Fruit fly (Drosophila melanogaster) whole organism, wandering third instar larva: ENCODE data around the gene Jhbp13.
"Not testable (repeated sequence)": the region's sequence is repeated elsewhere in the genome, so short reads cannot be mapped to it uniquely, and the experiment has no call there.

Experiments
- Abd-B ChIP-seq: fragments of >200 bp; optimal IDR thresholded peaks from 2 replicates; lab custom pipeline; 2017; ENCODE audit warnings: missing biosample characterization, missing genetic modification characterization
- CG32264 ChIP-seq: fragments of 200-800 bp; sonication (Bioruptor generic); optimal IDR thresholded peaks from 2 replicates; lab custom pipeline; 2016; ENCODE audit warnings: missing biosample characterization, missing genetic modification characterization
- CG9705 ChIP-seq: fragments of 200-800 bp; sonication (Bioruptor generic); optimal IDR thresholded peaks from 2 replicates; lab custom pipeline; 2018; ENCODE audit warnings: missing biosample characterization, mild to moderate bottlenecking, missing genetic modification characterization
- CrebA ChIP-seq: fragments of 200-800 bp; sonication (Bioruptor generic); optimal IDR thresholded peaks from 2 replicates; lab custom pipeline; 2016; ENCODE audit warnings: missing biosample characterization, mild to moderate bottlenecking, missing genetic modification characterization, borderline replicate concordance
- Dfd ChIP-seq: fragments of >200 bp; optimal IDR thresholded peaks from 2 replicates; lab custom pipeline; 2017; ENCODE audit warnings: missing biosample characterization, missing genetic modification characterization
- Dif ChIP-seq: fragments of 200-275, 200-300 bp; sonication (Bioruptor generic); optimal IDR thresholded peaks from 2 replicates; lab custom pipeline; 2018; ENCODE audit warnings: missing biosample characterization, missing genetic modification characterization; ENCODE audit not compliant: partially characterized antibody
- GATAd ChIP-seq: sonication (Bioruptor generic); optimal IDR thresholded peaks from 2 replicates; lab custom pipeline; 2016; ENCODE audit warnings: missing biosample characterization, missing genetic modification characterization
- HLH106 ChIP-seq: fragments of 200-800 bp; optimal IDR thresholded peaks from 3 replicates; lab custom pipeline; 2019; ENCODE audit warnings: missing biosample characterization, mild to moderate bottlenecking, missing genetic modification characterization, moderate library complexity
- Hnf4 ChIP-seq: fragments of 200-800 bp; sonication (Bioruptor generic); optimal IDR thresholded peaks from 2 replicates; lab custom pipeline; 2016; ENCODE audit warnings: missing biosample characterization, mild to moderate bottlenecking, missing genetic modification characterization
- Hr78 ChIP-seq: fragments of >200 bp; optimal IDR thresholded peaks from 2 replicates; lab custom pipeline; 2017; ENCODE audit warnings: missing biosample characterization, missing genetic modification characterization
- Hr83 ChIP-seq: fragments of 200-300 bp; sonication (Bioruptor generic); optimal IDR thresholded peaks from 2 replicates; lab custom pipeline; 2016; ENCODE audit warnings: missing biosample characterization, mild to moderate bottlenecking, missing genetic modification characterization, moderate library complexity; ENCODE audit not compliant: poor library complexity, severe bottlenecking
- Myc ChIP-seq: fragments of >200 bp; optimal IDR thresholded peaks from 2 replicates; lab custom pipeline; 2017
- N ChIP-seq: fragments of >200 bp; optimal IDR thresholded peaks from 2 replicates; lab custom pipeline; 2018; ENCODE audit warnings: missing biosample characterization, missing external identifiers, missing genetic modification characterization
- OdsH ChIP-seq: fragments of 200-800 bp; sonication (Bioruptor generic); optimal IDR thresholded peaks from 2 replicates; lab custom pipeline; 2016; ENCODE audit warnings: missing biosample characterization, mild to moderate bottlenecking, missing genetic modification characterization
- Rel ChIP-seq, 2 experiments: fragments of 200-800 bp; sonication (Bioruptor generic) in 1 of 2; optimal IDR thresholded peaks; 2 replicates in 1 of 2; 3 replicates in 1 of 2; lab custom pipeline; 2016 to 2019; ENCODE audit warnings: mild to moderate bottlenecking in 2 of 2, missing biosample characterization in 2 of 2, missing genetic modification characterization in 2 of 2, moderate library complexity in 1 of 2
- Sp1 ChIP-seq: fragments of 200-800 bp; sonication (Bioruptor generic); optimal IDR thresholded peaks from 3 replicates; lab custom pipeline; 2019; ENCODE audit warnings: missing biosample characterization, mild to moderate bottlenecking, missing genetic modification characterization, moderate library complexity
- Vsx2 ChIP-seq: fragments of 200-300, 225-300 bp; sonication (Bioruptor generic); optimal IDR thresholded peaks from 2 replicates; lab custom pipeline; 2018; ENCODE audit warnings: missing biosample characterization, missing genetic modification characterization; ENCODE audit not compliant: partially characterized antibody
- br ChIP-seq: fragments of 200-800 bp; sonication (Bioruptor generic); optimal IDR thresholded peaks from 2 replicates; lab custom pipeline; 2016; ENCODE audit warnings: missing biosample characterization, missing genetic modification characterization
- brk ChIP-seq: fragments of 200-800 bp; sonication (Bioruptor generic); optimal IDR thresholded peaks from 2 replicates; lab custom pipeline; 2016; ENCODE audit warnings: missing biosample characterization, mild to moderate bottlenecking, missing genetic modification characterization
- dmrt93B ChIP-seq: fragments of 200-800 bp; sonication (Bioruptor generic); optimal IDR thresholded peaks from 2 replicates; lab custom pipeline; 2018; ENCODE audit warnings: missing biosample characterization, mild to moderate bottlenecking, missing genetic modification characterization
- dsf ChIP-seq: sonication (Bioruptor generic); optimal IDR thresholded peaks from 2 replicates; lab custom pipeline; 2016; ENCODE audit warnings: missing biosample characterization, missing genetic modification characterization, borderline replicate concordance
- ey ChIP-seq: fragments of 200-800 bp; sonication (Bioruptor generic); optimal IDR thresholded peaks from 2 replicates; lab custom pipeline; 2016; ENCODE audit warnings: missing biosample characterization, missing genetic modification characterization
- foxo ChIP-seq, 2 experiments: fragments of 200-800 bp; sonication (Bioruptor generic); optimal IDR thresholded peaks; 2 replicates in 1 of 2; 3 replicates in 1 of 2; lab custom pipeline; 2016 to 2017; ENCODE audit warnings: missing biosample characterization in 2 of 2, missing genetic modification characterization in 2 of 2
- fru ChIP-seq: fragments of 200-800 bp; sonication (Bioruptor generic); optimal IDR thresholded peaks from 3 replicates; lab custom pipeline; 2016; ENCODE audit warnings: missing biosample characterization, mild to moderate bottlenecking, missing genetic modification characterization
- h ChIP-seq: fragments of 200-800 bp; sonication (Bioruptor generic); optimal IDR thresholded peaks from 3 replicates; lab custom pipeline; 2016; ENCODE audit warnings: missing biosample characterization, mild to moderate bottlenecking, missing genetic modification characterization
- jim ChIP-seq: fragments of 175-275, 200-325 bp; sonication (Bioruptor generic); optimal IDR thresholded peaks from 2 replicates; lab custom pipeline; 2016; ENCODE audit warnings: missing biosample characterization, mild to moderate bottlenecking, missing genetic modification characterization
- lola ChIP-seq: fragments of >200 bp; optimal IDR thresholded peaks from 2 replicates; lab custom pipeline; 2017; ENCODE audit warnings: missing biosample characterization, missing genetic modification characterization
- pan ChIP-seq: fragments of >200 bp; optimal IDR thresholded peaks from 2 replicates; lab custom pipeline; 2017
- psq ChIP-seq: fragments of 200-800 bp; sonication (Bioruptor generic); optimal IDR thresholded peaks from 3 replicates; lab custom pipeline; 2017; ENCODE audit warnings: missing biosample characterization, mild to moderate bottlenecking, missing genetic modification characterization, moderate library complexity
- rgr ChIP-seq: fragments of 200-800 bp; sonication (Bioruptor generic); optimal IDR thresholded peaks from 3 replicates; lab custom pipeline; 2016; ENCODE audit warnings: missing biosample characterization, mild to moderate bottlenecking, missing genetic modification characterization
- sage ChIP-seq: fragments of 200-800 bp; sonication (Bioruptor generic); optimal IDR thresholded peaks from 2 replicates; lab custom pipeline; 2016; ENCODE audit warnings: missing biosample characterization, mild to moderate bottlenecking, missing genetic modification characterization
- tai ChIP-seq: sonication (Bioruptor generic); optimal IDR thresholded peaks from 2 replicates; lab custom pipeline; 2016; ENCODE audit warnings: missing biosample characterization, missing genetic modification characterization
- usp ChIP-seq: fragments of >200 bp; optimal IDR thresholded peaks from 2 replicates; lab custom pipeline; 2017; ENCODE audit warnings: missing biosample characterization, missing genetic modification characterization
- woc ChIP-seq: sonication (Bioruptor generic); optimal IDR thresholded peaks from 2 replicates; lab custom pipeline; 2016; ENCODE audit warnings: missing biosample characterization, mild to moderate bottlenecking, missing genetic modification characterization

Jhbp13 gene

dm6 chr2L:13206857-13207463, 32.8 kb upstream of the Jhbp13 start:
- TF ChIP-seq pan (lab: Kevin White, UChicago) (no peak), Dif (no peak), jim (GFP tag; lab: Kevin White, UChicago) (no peak), Hr78 (GFP tag; lab: Kevin White, UChicago) (no peak), lola (no peak), foxo (GFP tag; optimal IDR thresholded peaks at IDR 0.05; lab: Kevin White, UChicago) (no peak), br (GFP tag; lab: Kevin White, UChicago) (no peak), dsf (GFP tag; lab: Kevin White, UChicago) (no peak), OdsH (GFP tag; lab: Kevin White, UChicago) (no peak), ey (GFP tag; lab: Kevin White, UChicago) (no peak), brk (GFP tag; lab: Kevin White, UChicago) (no peak), Hr83 (GFP tag; lab: Kevin White, UChicago) (no peak), GATAd (GFP tag; lab: Kevin White, UChicago) (no peak), fru (no peak), HLH106 (tag; lab: Kevin White, UChicago) (no peak), Sp1 (GFP tag; lab: Kevin White, UChicago) (no peak), woc (no peak)

- not testable (repeated sequence) for TF ChIP-seq usp (GFP tag; lab: Kevin White, UChicago); CG32264; woc
These were observed 28.0 kb upstream of the Jhbp13 start, which contains the start of gene CG15482 for dm6 chr2L:13211764-13212265. Gene CG15482, minus strand, starts transcription at chr2L:13211814.

dm6 chr2L:13215010-13215409, 24.8 kb upstream of the Jhbp13 start, which contains the start of gene kek4:
Gene kek4, minus strand, starts transcription at chr2L:13215350.
- TF ChIP-seq Hnf4 (GFP tag; lab: Kevin White, UChicago) (no peak), h (no peak), Rel (GFP tag; optimal IDR thresholded peaks at IDR 0.05; lab: Kevin White, UChicago) (no peak), Rel (tag; optimal IDR thresholded peaks at IDR 0.05; lab: Kevin White, UChicago) (peak; percentile 69), Dif (no peak), fru (no peak), N (GFP tag; lab: Kevin White, UChicago) (no peak), Sp1 (GFP tag; lab: Kevin White, UChicago) (no peak), Hr78 (GFP tag; lab: Kevin White, UChicago) (no peak)

dm6 chr2L:13215640-13216129, 24.1 kb upstream of the Jhbp13 start:
- peak; percentile 69 for TF ChIP-seq fru
- peak; percentile 9 for TF ChIP-seq psq (GFP tag; lab: Kevin White, UChicago)
- peak; percentile 64 for TF ChIP-seq br (GFP tag; lab: Kevin White, UChicago)
- peak; percentile 82 for TF ChIP-seq Hnf4 (GFP tag; lab: Kevin White, UChicago)
- TF ChIP-seq OdsH (GFP tag; lab: Kevin White, UChicago) = peak; percentile 25
- peak; percentile 43 for TF ChIP-seq HLH106 (tag; lab: Kevin White, UChicago)
- peak in 1 of 2 experiments; percentile 61 for TF ChIP-seq foxo (GFP tag; optimal IDR thresholded peaks at IDR 0.05; lab: Kevin White, UChicago)
- peak; percentile 55 for TF ChIP-seq woc
- TF ChIP-seq Hr83 (GFP tag; lab: Kevin White, UChicago) = peak; percentile 2
- peak; percentile 5 for TF ChIP-seq Myc (lab: Kevin White, UChicago)
- TF ChIP-seq ey (GFP tag; lab: Kevin White, UChicago) = peak; percentile 6
- peak; percentile 77 for TF ChIP-seq h
- peak; percentile 26 for TF ChIP-seq jim (GFP tag; lab: Kevin White, UChicago)

dm6 chr2L:13219281-13220092, 20.3 kb upstream of the Jhbp13 start, which contains the start of the genes CG9426 and mRF1:
Gene CG9426, minus strand, starts transcription at chr2L:13219923.
Gene mRF1, plus strand, starts transcription at chr2L:13219979.
- TF ChIP-seq Vsx2 (GFP tag; lab: Kevin White, UChicago) (no peak), tai (GFP tag; lab: Kevin White, UChicago) (no peak), lola (no peak), N (GFP tag; lab: Kevin White, UChicago) (no peak), fru (peak; percentile 0), dsf (GFP tag; lab: Kevin White, UChicago) (no peak), CG9705 (no peak), Sp1 (GFP tag; lab: Kevin White, UChicago) (no peak), usp (GFP tag; lab: Kevin White, UChicago) (no peak), rgr (GFP tag; lab: Kevin White, UChicago) (peak; percentile 41), sage (GFP tag; lab: Kevin White, UChicago) (no peak), GATAd (GFP tag; lab: Kevin White, UChicago) (no peak), CrebA (GFP tag; lab: Kevin White, UChicago) (no peak), Dfd (no peak), dmrt93B (GFP tag; lab: Kevin White, UChicago) (no peak), Dif (no peak), Hr78 (GFP tag; lab: Kevin White, UChicago) (no peak), Abd-B (GFP tag; lab: Kevin White, UChicago) (no peak), brk (GFP tag; lab: Kevin White, UChicago) (no peak), OdsH (GFP tag; lab: Kevin White, UChicago) (no peak), jim (GFP tag; lab: Kevin White, UChicago) (no peak), Hr83 (GFP tag; lab: Kevin White, UChicago) (peak; percentile 74), Myc (lab: Kevin White, UChicago) (no peak), CG32264 (no peak), br (GFP tag; lab: Kevin White, UChicago) (peak; percentile 41)
